Worm (Caenorhabditis elegans): ENCODE measurements around the gene F32D8.2.

DNA sequence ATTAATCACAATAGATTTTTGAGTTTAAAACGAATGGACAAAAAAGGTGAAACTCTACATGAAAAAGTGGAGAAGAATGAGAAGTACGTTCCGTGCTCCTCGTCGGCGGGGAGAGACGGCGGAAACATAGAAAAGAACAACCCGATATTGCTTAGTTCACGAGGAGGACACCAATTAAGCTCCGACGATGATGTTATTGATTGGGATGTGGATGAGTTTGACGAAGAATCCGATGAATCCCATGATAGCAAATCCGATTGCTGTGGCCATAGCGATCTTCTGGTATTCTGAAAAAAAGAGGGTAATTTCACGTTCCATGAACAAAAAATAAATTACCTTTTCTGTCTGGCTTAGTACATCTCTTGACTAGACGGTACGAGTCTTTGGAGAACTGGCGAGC lies 13.1 kb downstream of the F32D8.2 start:
- no peak for TF ChIP-seq ztf-11 (tag; optimal IDR thresholded peaks at IDR 0.05)
- TF ChIP-seq mab-5 (tag; optimal IDR thresholded peaks at IDR 0.05): no peak
- no peak for TF ChIP-seq cnd-1 (tag; optimal IDR thresholded peaks at IDR 0.05)
- TF ChIP-seq nhr-28 (tag; optimal IDR thresholded peaks at IDR 0.05): no peak
- TF ChIP-seq mep-1 (tag; optimal IDR thresholded peaks at IDR 0.05): no peak
- no peak for TF ChIP-seq ces-1 (GFP tag; optimal IDR thresholded peaks at IDR 0.05)
- no peak for TF ChIP-seq unc-120 (tag; optimal IDR thresholded peaks at IDR 0.05; ENCODE audit: poor library complexity, severe bottlenecking)
- no peak for TF ChIP-seq elt-3 (tag; optimal IDR thresholded peaks at IDR 0.05)
- TF ChIP-seq unc-39 (tag; optimal IDR thresholded peaks at IDR 0.05): no peak
- no peak for TF ChIP-seq lin-13 (tag; optimal IDR thresholded peaks at IDR 0.05)
- no peak for TF ChIP-seq bed-3 (GFP tag; optimal IDR thresholded peaks at IDR 0.05)
- TF ChIP-seq nhr-237 (tag; optimal IDR thresholded peaks at IDR 0.05): no peak

Measured in whole organism, mixed stage, embryonic.